Worm (Caenorhabditis elegans) whole organism, L2 larva: ENCODE results near the gene nhr-37.

Experiments
- lsy-2 ChIP-seq, 2 experiments: fragments of 150-350 bp in 1 of 2; sonication (generic microtip) in 1 of 2; optimal IDR thresholded peaks; 2 replicates each; lab custom pipeline; 2014 to 2017; ENCODE audit warnings: missing biosample characterization in 2 of 2, missing genetic modification characterization in 2 of 2
- snpc-4 ChIP-seq: fragments of 150-350 bp; optimal IDR thresholded peaks from 2 replicates; lab custom pipeline; 2014; ENCODE audit warnings: missing biosample characterization, missing genetic modification characterization
- ztf-11 ChIP-seq: sonication (generic microtip); optimal IDR thresholded peaks from 2 replicates; lab custom pipeline; 2017; ENCODE audit warnings: missing biosample characterization, missing genetic modification characterization

ce11 chrV:6673967-6674366 lies 52.0 kb downstream of the nhr-37 start, which contains the start of gene cest-31:
- TF ChIP-seq snpc-4 (no peak), ztf-11 (tag; lab: Kevin White, UChicago) (no peak), lsy-2 (tag; optimal IDR thresholded peaks at IDR 0.05; lab: Kevin White, UChicago) (no peak)
